Fruit fly (Drosophila melanogaster) Kc167 (cell line): Measurements from ENCODE around the gene Dus1.

Source experiments
- Sin3A ChIP-seq: fragments of >200 bp; optimal IDR thresholded peaks from 2 replicates; lab custom pipeline; 2018; ENCODE audit warnings: missing external identifiers
- h ChIP-seq: fragments of >200 bp; optimal IDR thresholded peaks from 3 replicates; lab custom pipeline; 2018; ENCODE audit warnings: missing external identifiers
- insv ChIP-seq: fragments of >200 bp; optimal IDR thresholded peaks from 3 replicates; lab custom pipeline; 2018; ENCODE audit warnings: missing external identifiers
- psq ChIP-seq: fragments of >200 bp; optimal IDR thresholded peaks from 2 replicates; lab custom pipeline; 2017; ENCODE audit warnings: missing external identifiers

- no peak for TF ChIP-seq insv (lab: Kevin White, UChicago)
- TF ChIP-seq psq (lab: Kevin White, UChicago), result no peak
- no peak for TF ChIP-seq h (lab: Kevin White, UChicago)
- TF ChIP-seq Sin3A (lab: Kevin White, UChicago), result no peak
Observed at dm6 chr2L:244559-244958, 27.0 kb downstream of the Dus1 start.
